Worm (Caenorhabditis elegans) whole organism, L4/young adult: Measurements from ENCODE around the gene snx-17.

ENCODE experiments used
- W03F9.2 ChIP-seq: fragments of 150-350 bp; optimal IDR thresholded peaks from 2 replicates; lab custom pipeline; 2014; ENCODE audit warnings: missing biosample characterization, missing genetic modification characterization
- dao-5 ChIP-seq: sonication (generic microtip); optimal IDR thresholded peaks from 2 replicates; lab custom pipeline; 2016; ENCODE audit warnings: missing genotype, missing genetic modification characterization, moderate library complexity, missing compliant biosample characterization
- him-1 ChIP-seq: sonication (generic microtip); optimal IDR thresholded peaks from 2 replicates; lab custom pipeline; 2016; ENCODE audit warnings: missing genotype, missing genetic modification reagents, missing genetic modification characterization, missing compliant biosample characterization

Gene snx-17

DNA sequence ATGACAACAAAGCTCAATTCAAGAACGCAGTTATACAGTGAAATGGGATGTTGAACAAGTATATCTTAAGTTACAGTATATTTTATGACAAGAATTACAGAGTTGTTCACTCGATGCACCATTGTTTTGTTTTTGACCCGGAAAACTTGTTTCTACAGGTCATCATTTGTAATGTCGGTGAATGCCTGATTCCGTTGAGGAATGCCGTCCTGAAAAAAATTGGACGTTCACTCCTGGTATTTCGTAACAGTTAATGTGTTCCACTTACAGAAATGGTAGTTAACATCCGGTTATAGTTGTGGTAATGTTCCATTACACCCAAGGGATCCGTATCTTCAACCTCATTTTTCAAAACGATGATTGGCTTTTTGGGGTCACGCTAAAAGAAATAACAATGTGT is 5.7 kb downstream of the snx-17 start:
- TF ChIP-seq W03F9.2 (tag; lab: Kevin White, UChicago) (no peak), dao-5 (no peak), him-1 (tag; lab: Kevin White, UChicago) (no peak)

DNA sequence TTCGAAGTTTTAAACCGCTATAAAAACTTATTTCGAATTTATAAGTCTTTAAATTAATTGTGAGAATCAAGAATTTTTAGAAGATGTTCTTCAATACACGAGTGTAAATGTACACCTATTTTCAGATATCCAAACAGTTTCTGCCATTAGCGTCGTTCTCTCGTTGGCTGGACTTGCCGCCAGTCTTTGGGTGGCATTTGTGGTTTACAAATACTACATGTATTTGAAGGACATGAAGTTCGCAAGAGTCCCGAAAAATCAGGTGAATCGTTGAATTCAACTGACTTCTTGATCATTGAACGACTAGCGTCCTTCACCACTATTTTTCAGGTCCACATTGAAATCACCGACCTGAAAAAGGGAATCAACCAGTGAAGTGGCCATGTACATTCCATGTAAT is 6.4 kb downstream of the snx-17 start:
- TF ChIP-seq dao-5 (no peak), him-1 (tag; lab: Kevin White, UChicago) (no peak), W03F9.2 (tag; lab: Kevin White, UChicago) (no peak)

DNA sequence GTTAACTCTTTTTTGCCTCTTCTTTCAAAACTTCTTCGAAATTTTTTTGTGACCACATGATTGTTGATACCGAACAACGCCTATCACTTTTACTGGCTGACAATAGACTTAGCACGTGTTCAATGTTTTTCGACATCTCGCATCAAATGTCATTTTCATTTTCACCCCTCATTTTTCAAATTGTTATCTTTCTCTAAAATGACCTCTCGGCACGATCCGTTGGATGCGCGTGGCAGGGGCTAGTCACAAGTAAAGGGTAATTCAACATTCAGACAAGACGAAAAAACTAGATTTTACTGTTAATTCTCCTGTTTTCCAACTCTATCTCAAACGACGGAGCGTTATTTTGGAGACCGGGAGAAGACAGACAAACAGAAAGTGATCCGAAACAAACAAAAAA is 8.6 kb downstream of the snx-17 start, which contains the start of gene F17H10.2:
TSS of gene F17H10.2 (plus strand) at position 316 of the 400 bp plus-strand sequence.
- TF ChIP-seq him-1 (tag; lab: Kevin White, UChicago) (no peak), W03F9.2 (tag; lab: Kevin White, UChicago) (no peak), dao-5 (no peak)

DNA sequence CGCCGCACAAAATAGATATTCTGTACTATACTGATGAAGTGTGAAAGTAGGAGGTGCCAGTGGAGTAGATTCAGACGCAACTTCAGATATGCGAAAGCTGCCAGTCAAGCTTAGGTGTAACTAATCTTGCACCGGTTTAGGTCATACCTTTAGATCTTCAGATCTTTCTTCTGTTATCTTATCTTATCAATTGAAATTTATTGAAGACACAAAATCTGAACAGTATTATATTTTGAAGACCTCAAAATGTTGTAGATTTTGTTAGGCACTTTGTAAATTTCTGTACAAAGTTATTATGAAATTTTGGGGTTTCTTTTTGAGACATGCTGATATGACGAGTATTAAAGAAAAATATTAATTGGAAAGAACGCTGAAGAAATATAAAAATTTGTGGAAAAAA is 9.4 kb downstream of the snx-17 start:
- TF ChIP-seq W03F9.2 (tag; lab: Kevin White, UChicago), result no peak
- TF ChIP-seq him-1 (tag; lab: Kevin White, UChicago), result no peak
- no peak for TF ChIP-seq dao-5

DNA sequence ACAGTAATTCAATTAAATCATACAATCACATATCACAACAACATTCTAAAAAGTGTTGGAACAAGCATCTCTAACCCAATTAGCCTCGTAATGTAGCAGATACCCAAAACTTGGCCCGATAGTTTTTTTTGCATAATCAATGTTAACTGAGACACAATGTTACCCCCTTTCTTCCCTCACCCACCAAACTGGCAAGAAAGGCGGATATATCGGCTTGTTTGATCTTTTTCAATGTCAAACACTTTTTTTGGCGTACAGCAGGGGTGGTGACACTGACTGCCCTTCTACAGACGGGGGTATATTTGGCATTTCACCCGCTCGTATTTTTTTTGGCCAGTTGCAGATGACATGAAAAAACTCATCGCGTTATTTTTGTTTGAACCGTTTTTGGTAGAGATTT is 12.1 kb downstream of the snx-17 start:
- no peak for TF ChIP-seq dao-5
- TF ChIP-seq W03F9.2 (tag; lab: Kevin White, UChicago), result no peak
- TF ChIP-seq him-1 (tag; lab: Kevin White, UChicago), result no peak

DNA sequence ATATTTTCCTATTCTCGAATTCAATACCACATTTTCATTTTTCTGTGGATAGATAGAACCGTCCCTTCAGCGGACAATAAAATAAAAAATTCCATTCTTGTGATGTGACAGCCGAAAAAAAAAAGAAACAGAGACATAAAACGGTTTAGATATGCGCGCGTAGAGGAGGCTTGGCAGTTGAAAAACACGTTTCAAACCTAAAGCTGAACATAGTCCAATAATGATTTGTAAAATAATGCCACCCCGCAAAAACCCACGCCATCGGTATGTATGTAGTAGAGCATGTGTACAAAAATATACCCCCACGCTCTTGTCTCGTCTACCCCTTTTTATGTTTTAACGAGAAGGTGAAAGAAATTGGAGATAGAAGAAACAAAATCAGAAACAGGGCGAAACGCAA is 13.4 kb downstream of the snx-17 start:
- TF ChIP-seq W03F9.2 (tag; lab: Kevin White, UChicago) (no peak), him-1 (tag; lab: Kevin White, UChicago) (no peak)

DNA sequence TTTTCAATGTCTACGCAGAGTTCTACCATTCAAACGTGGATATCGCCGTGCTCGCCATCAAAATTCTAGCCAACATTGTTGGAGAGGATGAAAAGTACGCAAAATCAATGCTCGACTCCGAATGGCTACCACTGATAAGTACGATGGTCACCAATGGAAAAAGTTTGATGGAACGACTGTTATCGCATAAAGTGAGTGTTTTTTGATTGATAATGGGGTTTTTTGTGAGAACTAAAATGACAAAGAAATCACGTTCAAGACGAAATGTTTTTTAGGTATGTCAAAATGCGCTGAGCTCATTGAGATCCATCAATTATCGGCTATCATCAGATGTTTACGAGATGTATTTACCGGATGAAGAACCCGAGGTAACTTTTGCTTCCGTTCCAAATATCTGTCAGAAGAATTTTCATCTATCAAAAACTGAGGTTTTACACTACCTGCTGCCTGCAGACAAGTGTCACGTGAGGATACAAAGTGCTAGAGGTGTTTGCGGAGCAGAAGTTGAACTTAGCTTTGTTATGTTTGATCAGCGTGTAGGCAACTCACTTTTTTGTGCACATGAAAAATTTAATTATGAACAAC is 15.8 kb downstream of the snx-17 start:
- TF ChIP-seq him-1 (tag; lab: Kevin White, UChicago) (no peak), dao-5 (no peak), W03F9.2 (tag; lab: Kevin White, UChicago) (no peak)

DNA sequence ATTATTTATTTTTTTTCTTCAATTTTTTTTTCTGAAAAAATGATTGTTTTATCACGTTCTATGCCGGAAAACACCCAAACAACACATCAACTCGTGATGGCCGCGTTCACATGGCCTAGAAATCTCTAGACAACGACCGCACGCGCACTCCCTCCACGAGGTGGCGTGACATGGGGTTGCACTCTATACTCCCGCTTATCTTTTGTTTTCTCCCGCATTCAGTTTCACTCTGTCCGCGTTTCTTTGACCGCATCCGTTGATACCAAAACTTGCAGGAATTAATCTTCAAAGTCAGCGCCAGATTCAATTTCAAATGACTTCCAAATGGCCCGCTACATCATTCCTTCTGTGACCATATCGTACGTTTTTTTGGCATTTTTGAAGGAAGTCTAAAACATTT is 17.1 kb downstream of the snx-17 start, which contains the start of gene F17H10.1:
TSS of gene F17H10.1 (plus strand) at position 276 of the 400 bp plus-strand sequence.
- TF ChIP-seq him-1 (tag; lab: Kevin White, UChicago), result no peak
- no peak for TF ChIP-seq dao-5
- no peak for TF ChIP-seq W03F9.2 (tag; lab: Kevin White, UChicago)

- TF ChIP-seq W03F9.2 (tag; lab: Kevin White, UChicago) (no peak), him-1 (tag; lab: Kevin White, UChicago) (no peak), dao-5 (no peak)
Measured at ce11 chrX:13102838-13103237, 19.3 kb downstream of the snx-17 start.

DNA sequence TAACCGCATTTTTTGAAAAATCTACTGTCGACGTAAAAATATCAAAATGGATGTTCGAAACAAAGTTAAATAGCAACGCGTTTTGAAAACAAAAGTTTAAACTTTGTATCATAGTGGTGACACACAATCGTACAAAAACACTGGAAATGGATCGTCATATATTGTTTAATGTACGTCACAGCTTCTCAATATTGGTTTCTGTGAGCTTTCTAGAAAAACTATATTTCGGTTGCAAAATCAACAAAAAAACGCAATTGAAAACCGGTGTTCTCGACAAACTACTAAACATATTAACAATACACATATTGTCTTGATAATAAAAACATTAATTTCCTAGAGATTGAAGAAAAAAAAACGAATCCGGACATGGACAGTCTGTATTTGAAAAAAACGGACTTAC is 21.7 kb downstream of the snx-17 start, which contains the start of gene R03G8.6:
TSS of gene R03G8.6 (minus strand) at position 101 of the 400 bp plus-strand sequence.
- TF ChIP-seq him-1 (tag; lab: Kevin White, UChicago), result no peak
- TF ChIP-seq W03F9.2 (tag; lab: Kevin White, UChicago), result no peak
- TF ChIP-seq dao-5, result no peak

- no peak for TF ChIP-seq W03F9.2 (tag; lab: Kevin White, UChicago)
- no peak for TF ChIP-seq dao-5
- TF ChIP-seq him-1 (tag; lab: Kevin White, UChicago), result no peak
Measured at ce11 chrX:13091199-13091598, 30.9 kb downstream of the snx-17 start.

DNA sequence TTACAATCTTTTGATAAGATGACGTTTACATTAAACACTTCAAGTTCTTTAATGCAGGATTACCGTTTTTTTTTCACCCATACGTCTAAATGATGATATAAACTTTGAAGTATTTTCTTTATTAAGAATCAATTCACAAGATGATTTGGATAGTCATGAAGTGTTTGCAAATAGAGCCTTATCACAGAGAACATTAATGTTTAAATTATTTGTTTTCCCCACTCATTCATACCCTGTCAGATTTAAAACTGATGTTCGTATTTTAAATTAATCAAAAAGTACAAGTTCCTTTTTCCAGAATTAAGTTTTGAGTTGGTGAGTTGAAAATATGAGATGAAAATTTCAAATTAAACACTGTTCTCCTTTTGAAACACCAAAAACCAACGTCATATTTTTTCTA is 31.4 kb downstream of the snx-17 start, which contains the start of gene R03G8.3:
TSS of gene R03G8.3 (plus strand) at position 301 of the 400 bp plus-strand sequence.
- TF ChIP-seq W03F9.2 (tag; lab: Kevin White, UChicago) (no peak), him-1 (tag; lab: Kevin White, UChicago) (no peak), dao-5 (no peak)

ce11 chrX:13088539-13088938 is 33.6 kb downstream of the snx-17 start:
- TF ChIP-seq dao-5 (no peak), him-1 (tag; lab: Kevin White, UChicago) (no peak), W03F9.2 (tag; lab: Kevin White, UChicago) (no peak)

- TF ChIP-seq dao-5, result no peak
- no peak for TF ChIP-seq W03F9.2 (tag; lab: Kevin White, UChicago)
- no peak for TF ChIP-seq him-1 (tag; lab: Kevin White, UChicago)
Measured at ce11 chrX:13084273-13084672, 37.8 kb downstream of the snx-17 start, which contains the start of gene R03G8.1. Gene R03G8.1 (plus strand): TSS chrX:13084573.

ce11 chrX:13082326-13082725 is 39.8 kb downstream of the snx-17 start, which contains the start of gene str-10:
Gene str-10 (plus strand): TSS chrX:13082626.
- TF ChIP-seq dao-5 (no peak), W03F9.2 (tag; lab: Kevin White, UChicago) (no peak), him-1 (tag; lab: Kevin White, UChicago) (no peak)
